Worm (Caenorhabditis elegans): ENCODE measurements around the gene mrps-22.

DNA sequence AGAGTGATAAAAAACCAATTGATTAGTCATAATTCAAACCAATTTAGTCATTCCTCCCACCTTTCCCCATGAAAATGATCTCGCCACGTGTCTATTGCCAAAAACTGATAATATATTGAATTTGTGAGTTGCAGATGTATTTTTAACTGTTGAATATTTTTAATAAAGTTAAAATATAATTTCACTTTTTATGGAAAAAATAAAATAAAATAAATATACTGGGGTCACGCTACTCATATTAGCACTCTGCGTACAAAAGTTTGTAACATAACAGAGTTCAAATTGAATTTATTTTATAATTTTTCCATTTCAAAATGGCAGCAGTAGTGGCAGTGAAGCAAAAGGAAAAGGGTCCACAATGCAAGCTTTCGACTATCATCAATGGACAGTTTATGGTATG, 35.7 kb downstream of the mrps-22 start, which contains the start of gene C14A4.13:
- TF ChIP-seq dpl-1 (GFP tag; optimal IDR thresholded peaks at IDR 0.05): no peak
- no peak for TF ChIP-seq athp-1 (tag; optimal IDR thresholded peaks at IDR 0.05)
- TF ChIP-seq Y56A3A.18 (GFP tag; IDR thresholded peaks at IDR 0.05): no peak
- TF ChIP-seq snpc-1.1 (tag; optimal IDR thresholded peaks at IDR 0.05; ENCODE audit: insufficient read depth): no peak
- no peak for TF ChIP-seq hlh-12 (tag; optimal IDR thresholded peaks at IDR 0.05)
- no peak for TF ChIP-seq bed-1 (GFP tag; IDR thresholded peaks at IDR 0.05)
- TF ChIP-seq ztf-18 (tag; optimal IDR thresholded peaks at IDR 0.05): no peak

Data from whole organism, young adult.